Worm (Caenorhabditis elegans) whole organism, L4 larva: ENCODE measurements around the gene gst-31.

Source experiments
- D1046.2 ChIP-seq: fragments of 200-800 bp; sonication (Bioruptor generic); IDR thresholded peaks from 2 replicates; pipeline ENCODE4 v1.3.6; 2022; ENCODE audit warnings: missing genetic modification characterization, missing compliant biosample characterization
- F26F4.8 ChIP-seq: fragments of 200-800 bp; sonication (Bioruptor generic); conservative IDR thresholded peaks from 2 replicates; pipeline ENCODE4 v1.3.6; 2022; ENCODE audit warnings: missing genetic modification characterization, missing compliant biosample characterization
- T20F7.1 ChIP-seq: fragments of 200-800 bp; sonication (Bioruptor generic); optimal IDR thresholded peaks from 2 replicates; lab custom pipeline; 2018; ENCODE audit warnings: mild to moderate bottlenecking, missing genetic modification characterization, missing compliant biosample characterization
- T26A8.4 ChIP-seq: fragments of 200-800 bp; sonication (Bioruptor generic); IDR thresholded peaks from 2 replicates; pipeline ENCODE4 v1.3.6; 2022; ENCODE audit warnings: missing genetic modification characterization, missing compliant biosample characterization
- Y105C5A.15 ChIP-seq: fragments of 200-800 bp; sonication (Bioruptor generic); IDR thresholded peaks from 2 replicates; pipeline ENCODE4 v1.3.6; 2022; ENCODE audit warnings: missing genetic modification characterization, missing compliant biosample characterization
- ZK337.2 ChIP-seq: fragments of 200-800 bp; sonication (Bioruptor generic); IDR thresholded peaks from 2 replicates; pipeline ENCODE4 v1.3.6; 2022; ENCODE audit warnings: missing genetic modification reagents, missing genetic modification characterization, missing compliant biosample characterization
- aha-1 ChIP-seq: fragments of 150-350 bp; peaks from one replicate; lab custom pipeline; 2014; ENCODE audit warnings: missing biosample characterization, missing genetic modification characterization
- ama-1 ChIP-seq: fragments of 150-350 bp; optimal IDR thresholded peaks from 2 replicates; lab custom pipeline; 2014; ENCODE audit warnings: inconsistent platforms, mixed read lengths
- ceh-28 ChIP-seq: fragments of 150-350 bp; optimal IDR thresholded peaks from 2 replicates; lab custom pipeline; 2014; ENCODE audit warnings: missing biosample characterization, missing genetic modification reagents, missing genetic modification characterization
- daf-16 ChIP-seq, 3 experiments: sonication (generic microtip); optimal IDR thresholded peaks; 2 replicates each; lab custom pipeline; 2016 to 2017; ENCODE audit warnings: missing genetic modification characterization in 3 of 3, missing genetic modification reagents in 3 of 3, mild to moderate bottlenecking in 2 of 3, missing compliant biosample characterization in 2 of 3, missing biosample characterization in 1 of 3, moderate library complexity in 1 of 3
- daf-8 ChIP-seq: fragments of 200-800 bp; sonication (Bioruptor generic); IDR thresholded peaks from 2 replicates; pipeline ENCODE4 v1.3.6; 2022; ENCODE audit warnings: missing genetic modification characterization, missing compliant biosample characterization
- dmd-6 ChIP-seq: fragments of 200-800 bp; sonication (Bioruptor generic); IDR thresholded peaks from 2 replicates; pipeline ENCODE4 v1.3.6; 2022; ENCODE audit warnings: missing genetic modification reagents, missing genetic modification characterization, missing compliant biosample characterization
- duxl-1 ChIP-seq: sonication (generic microtip); optimal IDR thresholded peaks from 2 replicates; lab custom pipeline; 2016; ENCODE audit warnings: mild to moderate bottlenecking, missing genetic modification characterization, moderate library complexity, missing compliant biosample characterization; ENCODE audit not compliant: poor library complexity
- dve-1 ChIP-seq: sonication (generic microtip); optimal IDR thresholded peaks from 2 replicates; lab custom pipeline; 2017; ENCODE audit warnings: antibody characterized with exemption, mild to moderate bottlenecking, missing genetic modification characterization, missing compliant biosample characterization; ENCODE audit not compliant: insufficient read depth
- egl-27 ChIP-seq: sonication (generic microtip); optimal IDR thresholded peaks from 3 replicates; lab custom pipeline; 2017; ENCODE audit warnings: missing biosample characterization, missing genetic modification reagents, missing genetic modification characterization
- fkh-10 ChIP-seq: fragments of 150-350 bp; optimal IDR thresholded peaks from 2 replicates; lab custom pipeline; 2014; ENCODE audit warnings: missing biosample characterization, missing genetic modification reagents, missing genetic modification characterization
- fos-1 ChIP-seq: fragments of 150-350 bp; optimal IDR thresholded peaks from 2 replicates; lab custom pipeline; 2014; ENCODE audit warnings: missing biosample characterization, missing genetic modification characterization
- hif-1 ChIP-seq, 2 experiments: sonication (generic microtip); optimal IDR thresholded peaks; 2 replicates each; lab custom pipeline; 2016 to 2017; ENCODE audit warnings: missing compliant biosample characterization in 2 of 2, missing genetic modification characterization in 2 of 2, missing genetic modification reagents in 2 of 2, missing genotype in 2 of 2, mild to moderate bottlenecking in 1 of 2
- hlh-11 ChIP-seq: fragments of 200-800 bp; sonication (Bioruptor generic); optimal IDR thresholded peaks from 2 replicates; lab custom pipeline; 2018; ENCODE audit warnings: mild to moderate bottlenecking, missing genetic modification characterization, missing compliant biosample characterization
- hlh-30 ChIP-seq: sonication (generic microtip); optimal IDR thresholded peaks from 2 replicates; lab custom pipeline; 2017; ENCODE audit warnings: antibody characterized with exemption, mild to moderate bottlenecking, missing genetic modification characterization, missing compliant biosample characterization; ENCODE audit not compliant: insufficient read depth
- lin-13 ChIP-seq: fragments of 150-350 bp; optimal IDR thresholded peaks from 2 replicates; lab custom pipeline; 2014; ENCODE audit warnings: missing biosample characterization, missing genetic modification reagents, missing genetic modification characterization
- lin-29 ChIP-seq: fragments of 200-800 bp; sonication (Bioruptor generic); IDR thresholded peaks from 2 replicates; pipeline ENCODE4 v1.3.6; 2022; ENCODE audit warnings: missing genetic modification reagents, missing genetic modification characterization, missing compliant biosample characterization
- lin-38 ChIP-seq: fragments of 200-800 bp; sonication (Bioruptor generic); IDR thresholded peaks from 2 replicates; pipeline ENCODE4 v1.3.6; 2022; ENCODE audit warnings: missing genetic modification reagents, missing genetic modification characterization, missing compliant biosample characterization
- lir-3 ChIP-seq: sonication (generic microtip); optimal IDR thresholded peaks from 2 replicates; lab custom pipeline; 2016; ENCODE audit warnings: mild to moderate bottlenecking, missing genetic modification characterization, missing compliant biosample characterization
- mdl-1 ChIP-seq, 2 experiments: fragments of 150-350 bp in 1 of 2; sonication (generic microtip) in 1 of 2; optimal IDR thresholded peaks; 2 replicates each; lab custom pipeline; 2014 to 2017; ENCODE audit warnings: missing biosample characterization in 2 of 2, missing genetic modification characterization in 2 of 2
- mep-1 ChIP-seq: fragments of 150-350 bp; sonication (generic microtip); optimal IDR thresholded peaks from 3 replicates; lab custom pipeline; 2014; ENCODE audit warnings: missing biosample characterization, missing genetic modification characterization
- nhr-10 ChIP-seq: fragments of 150-350 bp; optimal IDR thresholded peaks from 2 replicates; lab custom pipeline; 2014; ENCODE audit warnings: missing biosample characterization, missing genetic modification characterization
- nhr-102 ChIP-seq: sonication (generic microtip); optimal IDR thresholded peaks from 2 replicates; lab custom pipeline; 2016; ENCODE audit warnings: mild to moderate bottlenecking, missing genetic modification characterization, moderate library complexity, missing compliant biosample characterization
- nhr-11 ChIP-seq: fragments of 150-350 bp; optimal IDR thresholded peaks from 2 replicates; lab custom pipeline; 2014; ENCODE audit warnings: missing biosample characterization, missing genetic modification characterization
- nhr-42 ChIP-seq: fragments of 200-800 bp; sonication (Bioruptor generic); IDR thresholded peaks from 2 replicates; pipeline ENCODE4 v1.3.6; 2022; ENCODE audit warnings: missing genetic modification characterization, missing compliant biosample characterization
- nhr-77 ChIP-seq: fragments of 150-350 bp; optimal IDR thresholded peaks from 2 replicates; lab custom pipeline; 2014; ENCODE audit warnings: missing biosample characterization, missing genetic modification characterization
- pqm-1 ChIP-seq: sonication (generic microtip); optimal IDR thresholded peaks from 2 replicates; lab custom pipeline; 2017; ENCODE audit warnings: missing biosample characterization, missing genetic modification characterization
- set-16 ChIP-seq: fragments of 200-800 bp; sonication (Bioruptor generic); IDR thresholded peaks from 2 replicates; pipeline ENCODE4 v1.3.6; 2022; ENCODE audit warnings: missing genetic modification reagents, missing genetic modification characterization, missing compliant biosample characterization
- tag-97 ChIP-seq: fragments of 200-800 bp; sonication (Bioruptor generic); IDR thresholded peaks from 2 replicates; pipeline ENCODE4 v1.3.6; 2022; ENCODE audit warnings: missing genetic modification characterization, missing compliant biosample characterization
- tra-1 ChIP-seq: fragments of 200-800 bp; sonication (Bioruptor generic); IDR thresholded peaks from 2 replicates; pipeline ENCODE4 v1.3.6; 2022; ENCODE audit warnings: missing genetic modification reagents, missing genetic modification characterization, missing compliant biosample characterization
- unc-130 ChIP-seq: sonication (generic microtip); optimal IDR thresholded peaks from 2 replicates; lab custom pipeline; 2016; ENCODE audit warnings: missing genetic modification reagents, missing genetic modification characterization, missing compliant biosample characterization
- unc-39 ChIP-seq: sonication (generic microtip); optimal IDR thresholded peaks from 2 replicates; lab custom pipeline; 2017; ENCODE audit warnings: missing biosample characterization, missing genetic modification characterization
- unc-62 ChIP-seq, 3 experiments: fragments of 150-350 bp in 1 of 3; sonication (generic microtip); optimal IDR thresholded peaks in 2 of 3; peaks in 1 of 3; 1 replicate in 1 of 3; 2 replicates in 2 of 3; lab custom pipeline; 2014 to 2017; ENCODE audit warnings: missing biosample characterization in 3 of 3, missing genetic modification characterization in 3 of 3, missing genetic modification reagents in 3 of 3, missing genotype in 1 of 3
- zfp-3 ChIP-seq: fragments of 200-800 bp; sonication (Bioruptor generic); conservative IDR thresholded peaks from 2 replicates; pipeline ENCODE4 v1.3.6; 2022; ENCODE audit warnings: missing genetic modification reagents, missing genetic modification characterization, missing compliant biosample characterization
- zip-2 ChIP-seq: fragments of 150-350 bp; optimal IDR thresholded peaks from 2 replicates; lab custom pipeline; 2014; ENCODE audit warnings: missing biosample characterization, missing genetic modification characterization
- ztf-11 ChIP-seq: fragments of 150-350 bp; optimal IDR thresholded peaks from 2 replicates; lab custom pipeline; 2014; ENCODE audit warnings: missing biosample characterization, missing genetic modification characterization

The gst-31 gene

ce11 chrII:15207562-15207961, 32.8 kb upstream of the gst-31 start:
- TF ChIP-seq unc-39 (tag; lab: Kevin White, UChicago): no peak
- no peak for TF ChIP-seq daf-16 (GFP tag; optimal IDR thresholded peaks at IDR 0.05; lab: Kevin White, UChicago)
- peak; percentile 53 for TF ChIP-seq daf-16 (tag; optimal IDR thresholded peaks at IDR 0.05; lab: Kevin White, UChicago)
- TF ChIP-seq lin-29 (GFP tag; lab: Robert Waterston, UW): no peak
- TF ChIP-seq duxl-1 (tag; lab: Kevin White, UChicago): no peak
- TF ChIP-seq dmd-6 (GFP tag; lab: Robert Waterston, UW): peak; percentile 21; the same call in 1 of the 2 replicates
- TF ChIP-seq unc-62 (GFP tag; optimal IDR thresholded peaks at IDR 0.05 in 1 of 2; lab: Kevin White, UChicago): no peak
- no peak for TF ChIP-seq unc-62 (tag; optimal IDR thresholded peaks at IDR 0.05; lab: Kevin White, UChicago)
- no peak for TF ChIP-seq lin-13 (GFP tag; lab: Kevin White, UChicago)
- TF ChIP-seq mep-1 (tag; lab: Kevin White, UChicago): no peak
- TF ChIP-seq nhr-77 (tag; lab: Kevin White, UChicago): no peak
- no peak for TF ChIP-seq mdl-1 (tag; optimal IDR thresholded peaks at IDR 0.05; lab: Kevin White, UChicago)
- TF ChIP-seq zfp-3: no peak
- TF ChIP-seq aha-1: peak; percentile 33
- TF ChIP-seq tra-1 (GFP tag; lab: Robert Waterston, UW): 0 out of 2 replicates have a peak, but pooled peaks have one; percentile 24
- no peak for TF ChIP-seq nhr-11 (tag; lab: Kevin White, UChicago)
- TF ChIP-seq dve-1 (tag; lab: Kevin White, UChicago): peak; percentile 34
- no peak for TF ChIP-seq nhr-10 (tag; lab: Kevin White, UChicago)
- TF ChIP-seq egl-27 (tag; lab: Kevin White, UChicago): no peak
- no peak for TF ChIP-seq fos-1 (tag; lab: Kevin White, UChicago)
- TF ChIP-seq T20F7.1 (GFP tag; lab: Kevin White, UChicago): no peak
- TF ChIP-seq ztf-11: no peak
- TF ChIP-seq hif-1 (tag; optimal IDR thresholded peaks at IDR 0.05; lab: Kevin White, UChicago): peak in 1 of 2 experiments; percentile 74
- TF ChIP-seq unc-130 (GFP tag; lab: Kevin White, UChicago): no peak
- no peak for TF ChIP-seq ZK337.2
- no peak for TF ChIP-seq nhr-42
- TF ChIP-seq hlh-30 (tag; lab: Kevin White, UChicago): peak; percentile 8
- TF ChIP-seq Y105C5A.15 (GFP tag; lab: Robert Waterston, UW): no peak
- TF ChIP-seq ama-1 (lab: Kevin White, UChicago): no peak
- no peak for TF ChIP-seq set-16 (GFP tag; lab: Robert Waterston, UW)
- peak; percentile 47 for TF ChIP-seq pqm-1 (tag; lab: Kevin White, UChicago)
- TF ChIP-seq lir-3 (tag; lab: Kevin White, UChicago): no peak
- TF ChIP-seq tag-97 (GFP tag; lab: Robert Waterston, UW): no peak
- TF ChIP-seq hlh-11 (tag; lab: Kevin White, UChicago): peak; percentile 48
- no peak for TF ChIP-seq D1046.2 (GFP tag; lab: Robert Waterston, UW)
- TF ChIP-seq zip-2 (tag; lab: Kevin White, UChicago): no peak
- no peak for TF ChIP-seq F26F4.8 (GFP tag; lab: Robert Waterston, UW)
- TF ChIP-seq T26A8.4 (GFP tag; lab: Robert Waterston, UW): no peak
- TF ChIP-seq ceh-28: no peak
- no peak for TF ChIP-seq nhr-102 (tag; lab: Kevin White, UChicago)
- no peak for TF ChIP-seq lin-38 (GFP tag; lab: Robert Waterston, UW)

ce11 chrII:15206234-15206633, 31.5 kb upstream of the gst-31 start:
- no peak for TF ChIP-seq fkh-10
- 0 out of 2 replicates have a peak, but pooled peaks have one; percentile 17 for TF ChIP-seq tra-1 (GFP tag; lab: Robert Waterston, UW)
- TF ChIP-seq hlh-30 (tag; lab: Kevin White, UChicago): peak; percentile 41
- no peak for TF ChIP-seq lin-29 (GFP tag; lab: Robert Waterston, UW)
- peak; percentile 57 for TF ChIP-seq lin-38 (GFP tag; lab: Robert Waterston, UW)
- peak; percentile 3 for TF ChIP-seq aha-1
- TF ChIP-seq hlh-11 (tag; lab: Kevin White, UChicago): no peak
- TF ChIP-seq nhr-42: 0 out of 2 replicates have a peak, but pooled peaks have one; percentile 45
- TF ChIP-seq fos-1 (tag; lab: Kevin White, UChicago): no peak
- no peak for TF ChIP-seq daf-8
- TF ChIP-seq, all 104 proteins: peak for 5
